Worm (Caenorhabditis elegans) whole organism, L1 larva: ENCODE measurements around the gene cpt-5.

ENCODE experiments used
- C16A3.4 ChIP-seq: fragments of 150-350 bp; optimal IDR thresholded peaks from 2 replicates; lab custom pipeline; 2014; ENCODE audit warnings: missing biosample characterization, missing genetic modification characterization
- aly-2 ChIP-seq: fragments of 150-350 bp; optimal IDR thresholded peaks from 2 replicates; lab custom pipeline; 2014; ENCODE audit warnings: missing biosample characterization, missing genetic modification characterization
- ama-1 ChIP-seq: fragments of 150-350 bp; optimal IDR thresholded peaks from 2 replicates; lab custom pipeline; 2014
- blmp-1 ChIP-seq: fragments of 150-350 bp; optimal IDR thresholded peaks from 2 replicates; lab custom pipeline; 2014; ENCODE audit warnings: missing biosample characterization, missing genetic modification characterization
- dsc-1 ChIP-seq: sonication (generic microtip); optimal IDR thresholded peaks from 2 replicates; lab custom pipeline; 2016; ENCODE audit warnings: mild to moderate bottlenecking, missing genetic modification characterization, missing compliant biosample characterization
- elt-2 ChIP-seq: sonication (generic microtip); optimal IDR thresholded peaks from 2 replicates; lab custom pipeline; 2016; ENCODE audit warnings: missing genetic modification characterization, mild to moderate bottlenecking, inconsistent platforms, missing compliant biosample characterization, missing genetic modification reagents
- elt-3 ChIP-seq, 6 experiments: fragments of 150-350 bp in 1 of 6; sonication (generic microtip); optimal IDR thresholded peaks; 2 replicates each; lab custom pipeline; 2017 to 2018; ENCODE audit warnings: missing biosample characterization in 6 of 6, missing genetic modification characterization in 6 of 6, inconsistent platforms in 1 of 6
- fkh-10 ChIP-seq: sonication (generic microtip); optimal IDR thresholded peaks from 2 replicates; lab custom pipeline; 2017; ENCODE audit warnings: missing biosample characterization, missing genetic modification reagents, missing genetic modification characterization
- irx-1 ChIP-seq: sonication (generic microtip); optimal IDR thresholded peaks from 2 replicates; lab custom pipeline; 2016; ENCODE audit warnings: missing genetic modification characterization, missing compliant biosample characterization
- isw-1 ChIP-seq: fragments of 200-800 bp; sonication (Bioruptor generic); IDR thresholded peaks from 2 replicates; pipeline ENCODE4 v1.3.6; 2022; ENCODE audit warnings: missing genetic modification characterization, missing compliant biosample characterization
- lin-13 ChIP-seq: fragments of 150-350 bp; optimal IDR thresholded peaks from 2 replicates; lab custom pipeline; 2014; ENCODE audit warnings: missing biosample characterization, missing genetic modification reagents, missing genetic modification characterization
- lin-15B ChIP-seq: fragments of 150-350 bp; sonication (generic microtip); optimal IDR thresholded peaks from 3 replicates; lab custom pipeline; 2014; ENCODE audit warnings: missing biosample characterization, missing genetic modification characterization
- lin-35 ChIP-seq, 2 experiments: fragments of 150-350 bp; optimal IDR thresholded peaks; 2 replicates each; lab custom pipeline; 2014; ENCODE audit warnings: missing biosample characterization in 2 of 2, missing genetic modification characterization in 2 of 2, missing genetic modification reagents in 2 of 2
- lin-39 ChIP-seq: fragments of 150-350 bp; optimal IDR thresholded peaks from 2 replicates; lab custom pipeline; 2014; ENCODE audit warnings: missing biosample characterization, missing genetic modification reagents, missing genetic modification characterization
- lir-3 ChIP-seq: sonication (generic microtip); optimal IDR thresholded peaks from 2 replicates; lab custom pipeline; 2016; ENCODE audit warnings: mild to moderate bottlenecking, missing genetic modification characterization, moderate library complexity, missing compliant biosample characterization; ENCODE audit not compliant: poor library complexity
- mab-9 ChIP-seq: fragments of 200-800 bp; sonication (Bioruptor generic); IDR thresholded peaks from 2 replicates; pipeline ENCODE4 v1.3.6; 2022; ENCODE audit warnings: missing genetic modification reagents, missing genetic modification characterization, missing compliant biosample characterization
- mdl-1 ChIP-seq, 2 experiments: fragments of 150-350 bp; optimal IDR thresholded peaks; 2 replicates each; lab custom pipeline; 2014 to 2017; ENCODE audit warnings: missing biosample characterization in 2 of 2, missing genetic modification characterization in 2 of 2, inconsistent platforms in 1 of 2
- mef-2 ChIP-seq: fragments of 150-350 bp; optimal IDR thresholded peaks from 2 replicates; lab custom pipeline; 2014; ENCODE audit warnings: missing biosample characterization, missing genetic modification characterization
- mep-1 ChIP-seq: fragments of 150-350 bp; optimal IDR thresholded peaks from 2 replicates; lab custom pipeline; 2014; ENCODE audit warnings: missing biosample characterization, missing genetic modification characterization
- nhr-237 ChIP-seq: fragments of 150-350 bp; optimal IDR thresholded peaks from 2 replicates; lab custom pipeline; 2014; ENCODE audit warnings: missing biosample characterization, missing genetic modification characterization
- nhr-71 ChIP-seq: sonication (generic microtip); optimal IDR thresholded peaks from 2 replicates; lab custom pipeline; 2016; ENCODE audit warnings: mild to moderate bottlenecking, missing genetic modification characterization, moderate library complexity, missing compliant biosample characterization
- nhr-77 ChIP-seq: fragments of 150-350 bp; optimal IDR thresholded peaks from 2 replicates; lab custom pipeline; 2014; ENCODE audit warnings: missing biosample characterization, missing genetic modification characterization
- nhr-84 ChIP-seq: sonication (generic microtip); optimal IDR thresholded peaks from 2 replicates; lab custom pipeline; 2017; ENCODE audit warnings: missing biosample characterization, missing genetic modification characterization
- nhr-85 ChIP-seq: sonication (generic microtip); peaks from one replicate; lab custom pipeline; 2016; ENCODE audit warnings: missing genetic modification characterization, inconsistent platforms, missing compliant biosample characterization
- nhr-90 ChIP-seq: sonication (generic microtip); optimal IDR thresholded peaks from 2 replicates; lab custom pipeline; 2016; ENCODE audit warnings: mild to moderate bottlenecking, missing genetic modification characterization, missing compliant biosample characterization; ENCODE audit not compliant: poor library complexity
- pag-3 ChIP-seq: sonication (generic microtip); optimal IDR thresholded peaks from 2 replicates; lab custom pipeline; 2017; ENCODE audit warnings: missing genetic modification characterization, mild to moderate bottlenecking, missing compliant biosample characterization, antibody characterized with exemption, borderline replicate concordance; ENCODE audit not compliant: insufficient read depth
- pax-3 ChIP-seq: fragments of 200-800 bp; sonication (Bioruptor generic); optimal IDR thresholded peaks from 2 replicates; lab custom pipeline; 2018; ENCODE audit warnings: mild to moderate bottlenecking, missing genetic modification characterization, moderate library complexity, missing compliant biosample characterization
- rnt-1 ChIP-seq: sonication (generic microtip); optimal IDR thresholded peaks from 2 replicates; lab custom pipeline; 2016; ENCODE audit warnings: mild to moderate bottlenecking, missing genetic modification characterization, moderate library complexity, missing compliant biosample characterization
- skn-1 ChIP-seq: fragments of 150-350 bp; optimal IDR thresholded peaks from 2 replicates; lab custom pipeline; 2014; ENCODE audit warnings: missing biosample characterization, missing genetic modification characterization
- snu-23 ChIP-seq: sonication (generic microtip); optimal IDR thresholded peaks from 2 replicates; lab custom pipeline; 2016; ENCODE audit warnings: missing genetic modification characterization, missing compliant biosample characterization
- sox-4 ChIP-seq: sonication (generic microtip); optimal IDR thresholded peaks from 2 replicates; lab custom pipeline; 2016; ENCODE audit warnings: missing genetic modification characterization, missing compliant biosample characterization
- tbx-2 ChIP-seq: sonication (generic microtip); optimal IDR thresholded peaks from 2 replicates; lab custom pipeline; 2016; ENCODE audit warnings: missing genetic modification characterization, missing compliant biosample characterization
- tlp-1 ChIP-seq: fragments of 150-350 bp; optimal IDR thresholded peaks from 2 replicates; lab custom pipeline; 2014; ENCODE audit warnings: missing biosample characterization, missing genetic modification characterization
- xbp-1 ChIP-seq: sonication (generic microtip); optimal IDR thresholded peaks from 2 replicates; lab custom pipeline; 2016; ENCODE audit warnings: missing genetic modification characterization, missing compliant biosample characterization
- zag-1 ChIP-seq: fragments of 150-350 bp; optimal IDR thresholded peaks from 2 replicates; lab custom pipeline; 2014; ENCODE audit warnings: missing biosample characterization, missing genetic modification characterization
- zip-4 ChIP-seq: fragments of 200-800 bp; sonication (Bioruptor generic); optimal IDR thresholded peaks from 2 replicates; lab custom pipeline; 2018; ENCODE audit warnings: mild to moderate bottlenecking, missing genetic modification characterization, moderate library complexity, missing compliant biosample characterization

cpt-5 gene

ce11 chrV:13898356-13898755, 25.4 kb downstream of the cpt-5 start, which contains the start of gene cyp-35C1:
Gene cyp-35C1 (minus strand): TSS chrV:13898487.
- TF ChIP-seq lin-13 (GFP tag; lab: Kevin White, UChicago) (no peak), elt-2 (tag; lab: Kevin White, UChicago) (peak; percentile 2)

- no peak for TF ChIP-seq ama-1 (lab: Kevin White, UChicago)
- no peak for TF ChIP-seq mep-1 (tag; lab: Kevin White, UChicago)
- TF ChIP-seq lin-15B = no peak
- TF ChIP-seq skn-1 (tag; lab: Kevin White, UChicago) = no peak
- no peak for TF ChIP-seq tbx-2 (tag; lab: Kevin White, UChicago)
- TF ChIP-seq lin-35 (GFP tag; optimal IDR thresholded peaks at IDR 0.05; lab: Kevin White, UChicago) = no peak
- no peak for TF ChIP-seq dsc-1
- no peak for TF ChIP-seq nhr-77 (tag; lab: Kevin White, UChicago)
- no peak for TF ChIP-seq zag-1 (tag; lab: Kevin White, UChicago)
These were observed 26.2 kb downstream of the cpt-5 start, which contains the start of gene oac-3 for ce11 chrV:13899213-13899612. Gene oac-3 (plus strand): TSS chrV:13899513.

- no peak for TF ChIP-seq tlp-1 (tag; lab: Kevin White, UChicago)
- no peak for TF ChIP-seq nhr-85 (tag; lab: Kevin White, UChicago)
- no peak for TF ChIP-seq blmp-1 (tag; lab: Kevin White, UChicago)
- no peak for TF ChIP-seq ama-1 (lab: Kevin White, UChicago)
- no peak for TF ChIP-seq nhr-237
- no peak for TF ChIP-seq aly-2 (tag; lab: Kevin White, UChicago)
- TF ChIP-seq pax-3 (tag; lab: Kevin White, UChicago) = no peak
- no peak for TF ChIP-seq lin-39 (tag; lab: Kevin White, UChicago)
- no peak for TF ChIP-seq zip-4
- TF ChIP-seq elt-3 (tag; optimal IDR thresholded peaks at IDR 0.05; lab: Kevin White, UChicago) = no peak
- TF ChIP-seq nhr-90 (tag; lab: Kevin White, UChicago) = no peak
- TF ChIP-seq nhr-77 (tag; lab: Kevin White, UChicago) = no peak
- no peak for TF ChIP-seq fkh-10 (GFP tag; lab: Kevin White, UChicago)
- TF ChIP-seq nhr-84 (tag; lab: Kevin White, UChicago) = no peak
- no peak for TF ChIP-seq mab-9
- TF ChIP-seq snu-23 (GFP tag; lab: Kevin White, UChicago) = no peak
These were observed 29.5 kb downstream of the cpt-5 start, which contains the start of gene C06B3.1 for ce11 chrV:13902495-13902894. Gene C06B3.1 (plus strand): TSS chrV:13902795.

DNA sequence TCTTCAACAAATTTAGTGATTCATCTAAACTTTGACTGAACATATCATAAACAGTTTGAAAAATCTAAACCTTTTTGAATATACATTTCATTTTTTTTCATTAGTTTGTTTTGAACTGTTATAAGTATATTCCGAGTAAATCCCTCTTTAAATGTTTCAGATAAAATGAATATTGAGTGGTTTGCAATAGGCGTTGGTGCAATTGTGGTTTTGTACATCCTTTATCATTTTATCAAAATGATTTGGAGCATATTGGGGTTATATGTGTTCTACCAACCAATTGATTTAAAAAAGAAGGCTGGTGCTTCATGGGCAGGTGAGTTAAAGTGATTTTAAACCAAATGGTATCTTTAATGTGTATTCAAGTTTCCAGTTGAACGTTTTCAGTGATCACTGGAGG, 31.5 kb downstream of the cpt-5 start, which contains the start of gene stdh-3:
stdh-3 (plus strand) TSS at position 166 of the 400 bp plus-strand sequence.
- TF ChIP-seq pag-3 = no peak
- TF ChIP-seq nhr-84 (tag; lab: Kevin White, UChicago) = no peak
- no peak for TF ChIP-seq mdl-1 (tag; optimal IDR thresholded peaks at IDR 0.05; lab: Kevin White, UChicago)
- no peak for TF ChIP-seq isw-1 (GFP tag; lab: Robert Waterston, UW)
- no peak for TF ChIP-seq rnt-1 (tag; lab: Kevin White, UChicago)
- TF ChIP-seq pax-3 (tag; lab: Kevin White, UChicago) = no peak
- TF ChIP-seq tbx-2 (tag; lab: Kevin White, UChicago) = no peak
- TF ChIP-seq xbp-1 (tag; lab: Kevin White, UChicago) = no peak
- no peak for TF ChIP-seq snu-23 (GFP tag; lab: Kevin White, UChicago)
- no peak for TF ChIP-seq elt-3 (tag; optimal IDR thresholded peaks at IDR 0.05; lab: Kevin White, UChicago)
- no peak for TF ChIP-seq mef-2 (tag; lab: Kevin White, UChicago)
- no peak for TF ChIP-seq nhr-71
- no peak for TF ChIP-seq C16A3.4 (tag; lab: Kevin White, UChicago)
- TF ChIP-seq sox-4 (tag; lab: Kevin White, UChicago) = no peak
- no peak for TF ChIP-seq lir-3 (tag; lab: Kevin White, UChicago)
- no peak for TF ChIP-seq blmp-1 (tag; lab: Kevin White, UChicago)
- no peak for TF ChIP-seq mab-9
- no peak for TF ChIP-seq lin-39 (tag; lab: Kevin White, UChicago)
- no peak for TF ChIP-seq fkh-10 (GFP tag; lab: Kevin White, UChicago)
- no peak for TF ChIP-seq irx-1 (tag; lab: Kevin White, UChicago)
